Fruit fly (Drosophila melanogaster) whole organism: ENCODE results near the gene CycG.

ENCODE experiments used
- CG8478 ChIP-seq: fragments of >200 bp; optimal IDR thresholded peaks from 2 replicates; lab custom pipeline; 2018; ENCODE audit warnings: inconsistent platforms
- psq ChIP-seq: fragments of >200 bp; optimal IDR thresholded peaks from 2 replicates; lab custom pipeline; 2017

DNA sequence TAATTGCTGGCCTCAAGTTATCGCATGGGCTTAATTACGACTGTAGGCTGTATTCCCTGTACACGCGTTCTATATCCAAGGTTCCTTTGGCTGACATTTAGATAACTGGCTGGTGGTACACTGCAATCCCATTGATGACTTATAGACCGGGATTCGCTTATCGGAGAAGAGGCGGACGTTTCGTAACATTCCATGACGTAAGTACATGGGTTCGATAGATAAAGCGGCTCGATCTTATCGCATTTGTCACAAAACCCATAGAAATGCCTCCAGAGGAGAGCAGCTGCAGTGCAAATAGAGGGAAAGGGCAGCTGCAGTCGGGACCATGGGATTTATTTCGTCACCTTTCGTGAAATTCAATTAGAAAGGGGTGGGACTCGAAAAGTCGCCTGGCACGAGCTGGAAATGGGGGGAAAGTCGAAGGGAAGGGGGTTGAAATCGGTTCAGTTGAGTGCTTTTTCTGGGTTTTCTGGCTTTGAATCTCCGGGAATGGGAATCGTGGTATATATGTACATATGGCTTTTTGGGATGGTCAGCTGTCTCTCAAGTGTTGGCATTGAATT, 5.1 kb downstream of the CycG start:
- TF ChIP-seq psq (lab: Kevin White, UChicago) (no peak), CG8478 (no peak)
